Worm (Caenorhabditis elegans) whole organism, young adult: Measurements from ENCODE around the gene F38A6.5.

Source experiments
- ama-1 ChIP-seq, 3 experiments: fragments of 150-350 bp in 1 of 3; sonication (generic microtip) in 2 of 3; optimal IDR thresholded peaks; 2 replicates each; lab custom pipeline; 2014 to 2018; ENCODE audit warnings: missing biosample characterization in 2 of 3, missing genetic modification characterization in 2 of 3, missing genetic modification reagents in 2 of 3
- atf-7 ChIP-seq: sonication (generic microtip); optimal IDR thresholded peaks from 2 replicates; lab custom pipeline; 2017; ENCODE audit warnings: mild to moderate bottlenecking, missing genetic modification characterization, missing compliant biosample characterization

DNA sequence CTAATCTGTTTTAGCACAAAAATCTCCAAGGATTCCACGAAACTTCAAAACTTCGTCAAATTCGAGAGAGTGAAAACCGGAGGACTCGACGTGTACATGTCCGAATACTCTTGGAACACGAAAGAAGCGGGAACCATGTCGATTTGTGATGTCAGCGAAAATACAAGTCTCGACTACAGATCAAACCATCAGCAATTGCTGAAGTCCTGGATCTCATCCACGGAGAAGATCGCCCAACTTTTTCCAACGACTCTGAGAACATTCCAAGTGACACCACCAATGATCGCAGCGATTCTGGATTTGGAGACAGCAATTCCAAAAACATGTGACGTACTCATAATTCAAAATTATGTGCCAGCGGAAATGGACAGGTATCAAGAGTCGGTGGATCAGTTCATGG is 51.1 kb downstream of the F38A6.5 start:
- TF ChIP-seq ama-1 (optimal IDR thresholded peaks at IDR 0.05; lab: Kevin White, UChicago): no peak
- no peak for TF ChIP-seq ama-1 (GFP tag; optimal IDR thresholded peaks at IDR 0.05; lab: Kevin White, UChicago)
- no peak for TF ChIP-seq atf-7 (tag; lab: Kevin White, UChicago)
